Worm (Caenorhabditis elegans) whole organism, L4/young adult: Measurements from ENCODE around the gene hacd-1.

Source experiments
- W03F9.2 ChIP-seq: fragments of 150-350 bp; optimal IDR thresholded peaks from 2 replicates; lab custom pipeline; 2014; ENCODE audit warnings: missing biosample characterization, missing genetic modification characterization
- him-1 ChIP-seq: sonication (generic microtip); optimal IDR thresholded peaks from 2 replicates; lab custom pipeline; 2016; ENCODE audit warnings: missing genotype, missing genetic modification reagents, missing genetic modification characterization, missing compliant biosample characterization

DNA sequence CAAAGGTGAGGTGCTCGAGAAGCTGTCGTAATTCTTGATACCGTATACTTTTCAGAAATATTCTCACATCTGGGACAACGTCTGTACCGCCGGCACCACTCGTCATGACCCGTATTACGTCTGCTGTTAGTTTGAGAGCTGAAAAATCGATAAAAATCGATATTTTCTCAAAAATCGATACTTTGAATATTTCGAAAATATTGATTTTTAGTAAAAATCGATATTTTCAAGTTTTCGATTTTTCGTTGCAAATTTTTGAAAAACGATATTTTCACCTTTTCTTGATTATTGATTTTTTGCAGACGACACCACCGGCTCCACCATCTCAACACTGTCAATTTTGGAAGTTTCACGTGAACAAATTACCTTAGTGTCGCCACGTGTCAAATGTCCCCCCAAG, 35.6 kb downstream of the hacd-1 start:
- TF ChIP-seq W03F9.2 (tag; lab: Kevin White, UChicago) (no peak), him-1 (tag; lab: Kevin White, UChicago) (no peak)
